Worm (Caenorhabditis elegans) whole organism, L1 larva: ENCODE measurements around the gene fbxb-49.

Experiments
- lin-13 ChIP-seq: fragments of 150-350 bp; optimal IDR thresholded peaks from 2 replicates; lab custom pipeline; 2014; ENCODE audit warnings: missing biosample characterization, missing genetic modification reagents, missing genetic modification characterization
- nhr-12 ChIP-seq: sonication (generic microtip); optimal IDR thresholded peaks from 2 replicates; lab custom pipeline; 2017; ENCODE audit warnings: missing biosample characterization, missing genetic modification characterization
- zag-1 ChIP-seq: fragments of 150-350 bp; optimal IDR thresholded peaks from 2 replicates; lab custom pipeline; 2014; ENCODE audit warnings: missing biosample characterization, missing genetic modification characterization

DNA sequence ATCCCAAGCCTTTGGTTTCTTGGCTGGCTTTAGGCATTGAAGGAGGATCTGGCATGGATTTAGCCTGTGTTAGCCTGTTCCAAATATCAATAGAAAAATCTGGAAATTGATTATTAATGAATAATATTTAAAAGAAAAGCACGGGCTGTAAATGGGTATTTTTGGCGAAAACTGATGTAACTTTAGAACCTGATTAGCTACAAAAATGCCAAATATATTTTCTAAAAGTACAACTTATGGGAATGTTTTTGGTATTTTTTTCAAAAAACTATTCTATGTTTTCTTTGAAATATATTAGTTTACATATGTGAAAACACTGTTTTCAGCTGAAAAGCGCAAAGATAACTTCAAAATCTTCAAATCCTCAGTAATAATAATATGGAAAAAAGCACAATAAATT, 32.3 kb downstream of the fbxb-49 start, which contains the start of gene bath-26:
- TF ChIP-seq zag-1 (tag; lab: Kevin White, UChicago) (no peak), lin-13 (GFP tag; lab: Kevin White, UChicago) (no peak), nhr-12 (tag; lab: Kevin White, UChicago) (no peak)
